Worm (Caenorhabditis elegans) whole organism, L4 larva: ENCODE data around the gene acp-3.
A peak's percentile ranks its signal among the peaks of the same experiment; 100 is the strongest.

ENCODE experiments used
- F10B5.3 ChIP-seq: sonication (generic microtip); optimal IDR thresholded peaks from 2 replicates; lab custom pipeline; 2016; ENCODE audit warnings: mild to moderate bottlenecking, missing genetic modification characterization, missing compliant biosample characterization
- F49E8.2 ChIP-seq: sonication (generic microtip); optimal IDR thresholded peaks from 2 replicates; lab custom pipeline; 2016; ENCODE audit warnings: missing compliant biosample characterization, mild to moderate bottlenecking, missing genetic modification characterization, borderline replicate concordance
- Y105C5A.15 ChIP-seq: fragments of 200-800 bp; sonication (Bioruptor generic); IDR thresholded peaks from 2 replicates; pipeline ENCODE4 v1.3.6; 2022; ENCODE audit warnings: missing genetic modification characterization, missing compliant biosample characterization
- Y48G9A.11 ChIP-seq: fragments of 200-800 bp; sonication (Bioruptor generic); IDR thresholded peaks from 2 replicates; pipeline ENCODE4 v1.3.6; 2022; ENCODE audit warnings: missing genetic modification reagents, missing genetic modification characterization, missing compliant biosample characterization
- Y5F2A.4 ChIP-seq: fragments of 200-800 bp; sonication (Bioruptor generic); optimal IDR thresholded peaks from 2 replicates; lab custom pipeline; 2018; ENCODE audit warnings: mild to moderate bottlenecking, missing genetic modification characterization, missing compliant biosample characterization
- ama-1 ChIP-seq: fragments of 150-350 bp; optimal IDR thresholded peaks from 2 replicates; lab custom pipeline; 2014; ENCODE audit warnings: inconsistent platforms, mixed read lengths
- ceh-20 ChIP-seq: fragments of 200-800 bp; sonication (Bioruptor generic); IDR thresholded peaks from 2 replicates; pipeline ENCODE4 v1.3.6; 2022; ENCODE audit warnings: missing genetic modification reagents, missing genetic modification characterization, missing compliant biosample characterization
- ceh-44 ChIP-seq: fragments of 200-800 bp; sonication (Bioruptor generic); IDR thresholded peaks from 2 replicates; pipeline ENCODE4 v1.3.6; 2022; ENCODE audit warnings: missing genetic modification reagents, missing genetic modification characterization, missing compliant biosample characterization
- cey-2 ChIP-seq: sonication (generic microtip); optimal IDR thresholded peaks from 3 replicates; lab custom pipeline; 2017; ENCODE audit warnings: missing genetic modification characterization, mild to moderate bottlenecking, missing compliant biosample characterization, antibody characterized with exemption, borderline replicate concordance; ENCODE audit not compliant: insufficient read depth
- dmd-6 ChIP-seq: fragments of 200-800 bp; sonication (Bioruptor generic); IDR thresholded peaks from 2 replicates; pipeline ENCODE4 v1.3.6; 2022; ENCODE audit warnings: missing genetic modification reagents, missing genetic modification characterization, missing compliant biosample characterization
- fkh-10 ChIP-seq: fragments of 150-350 bp; optimal IDR thresholded peaks from 2 replicates; lab custom pipeline; 2014; ENCODE audit warnings: missing biosample characterization, missing genetic modification reagents, missing genetic modification characterization
- gei-8 ChIP-seq: fragments of 200-800 bp; sonication (Bioruptor generic); optimal IDR thresholded peaks from 2 replicates; lab custom pipeline; 2018; ENCODE audit warnings: mild to moderate bottlenecking, missing genetic modification characterization, missing compliant biosample characterization
- hif-1 ChIP-seq, 2 experiments: sonication (generic microtip); optimal IDR thresholded peaks; 2 replicates each; lab custom pipeline; 2016 to 2017; ENCODE audit warnings: missing compliant biosample characterization in 2 of 2, missing genetic modification characterization in 2 of 2, missing genetic modification reagents in 2 of 2, missing genotype in 2 of 2, mild to moderate bottlenecking in 1 of 2
- hlh-30 ChIP-seq: sonication (generic microtip); optimal IDR thresholded peaks from 2 replicates; lab custom pipeline; 2017; ENCODE audit warnings: antibody characterized with exemption, mild to moderate bottlenecking, missing genetic modification characterization, missing compliant biosample characterization; ENCODE audit not compliant: insufficient read depth
- lim-7 ChIP-seq: fragments of 200-800 bp; sonication (Bioruptor generic); IDR thresholded peaks from 2 replicates; pipeline ENCODE4 v1.3.6; 2022; ENCODE audit warnings: missing genetic modification characterization, missing compliant biosample characterization
- lin-13 ChIP-seq: fragments of 150-350 bp; optimal IDR thresholded peaks from 2 replicates; lab custom pipeline; 2014; ENCODE audit warnings: missing biosample characterization, missing genetic modification reagents, missing genetic modification characterization
- lin-38 ChIP-seq: fragments of 200-800 bp; sonication (Bioruptor generic); IDR thresholded peaks from 2 replicates; pipeline ENCODE4 v1.3.6; 2022; ENCODE audit warnings: missing genetic modification reagents, missing genetic modification characterization, missing compliant biosample characterization
- lin-39 ChIP-seq: fragments of 150-350 bp; optimal IDR thresholded peaks from 2 replicates; lab custom pipeline; 2014; ENCODE audit warnings: missing biosample characterization, missing genetic modification reagents, missing genetic modification characterization
- lsy-2 ChIP-seq, 2 experiments: fragments of 150-350 bp in 1 of 2; sonication (generic microtip) in 1 of 2; optimal IDR thresholded peaks; 2 replicates each; lab custom pipeline; 2014 to 2017; ENCODE audit warnings: missing biosample characterization in 2 of 2, missing genetic modification characterization in 2 of 2
- madf-9 ChIP-seq: fragments of 200-800 bp; sonication (Bioruptor generic); conservative IDR thresholded peaks from 2 replicates; pipeline ENCODE4 v1.3.6; 2022; ENCODE audit warnings: missing genetic modification reagents, missing genetic modification characterization, missing compliant biosample characterization
- mdl-1 ChIP-seq, 2 experiments: fragments of 150-350 bp in 1 of 2; sonication (generic microtip) in 1 of 2; optimal IDR thresholded peaks; 2 replicates each; lab custom pipeline; 2014 to 2017; ENCODE audit warnings: missing biosample characterization in 2 of 2, missing genetic modification characterization in 2 of 2
- mdt-29 ChIP-seq: fragments of 200-800 bp; sonication (Bioruptor generic); IDR thresholded peaks from 2 replicates; pipeline ENCODE4 v1.3.6; 2022; ENCODE audit warnings: missing genetic modification reagents, missing genetic modification characterization, missing compliant biosample characterization
- mep-1 ChIP-seq: fragments of 150-350 bp; sonication (generic microtip); optimal IDR thresholded peaks from 3 replicates; lab custom pipeline; 2014; ENCODE audit warnings: missing biosample characterization, missing genetic modification characterization
- mes-2 ChIP-seq: sonication (generic microtip); optimal IDR thresholded peaks from 2 replicates; lab custom pipeline; 2016; ENCODE audit warnings: missing genotype, mild to moderate bottlenecking, missing genetic modification characterization, missing compliant biosample characterization; ENCODE audit not compliant: poor library complexity, severe bottlenecking
- mxl-2 ChIP-seq: fragments of 200-800 bp; sonication (Bioruptor generic); conservative IDR thresholded peaks from 2 replicates; pipeline ENCODE4 v1.3.6; 2022; ENCODE audit warnings: missing genetic modification reagents, missing genetic modification characterization, missing compliant biosample characterization
- nhr-10 ChIP-seq: fragments of 150-350 bp; optimal IDR thresholded peaks from 2 replicates; lab custom pipeline; 2014; ENCODE audit warnings: missing biosample characterization, missing genetic modification characterization
- nhr-237 ChIP-seq: sonication (generic microtip); optimal IDR thresholded peaks from 2 replicates; lab custom pipeline; 2017; ENCODE audit warnings: missing biosample characterization, missing genetic modification characterization
- nhr-25 ChIP-seq: sonication (generic microtip); optimal IDR thresholded peaks from 2 replicates; lab custom pipeline; 2017; ENCODE audit warnings: missing genetic modification characterization, mild to moderate bottlenecking, missing compliant biosample characterization, antibody characterized with exemption, moderate library complexity, borderline replicate concordance; ENCODE audit not compliant: insufficient read depth
- nhr-28 ChIP-seq: fragments of 150-350 bp; optimal IDR thresholded peaks from 2 replicates; lab custom pipeline; 2014; ENCODE audit warnings: missing biosample characterization, missing genetic modification characterization
- nhr-41 ChIP-seq: fragments of 200-800 bp; sonication (Bioruptor generic); IDR thresholded peaks from 2 replicates; pipeline ENCODE4 v1.3.6; 2022; ENCODE audit warnings: missing genetic modification reagents, missing genetic modification characterization, missing compliant biosample characterization
- nhr-42 ChIP-seq: fragments of 200-800 bp; sonication (Bioruptor generic); IDR thresholded peaks from 2 replicates; pipeline ENCODE4 v1.3.6; 2022; ENCODE audit warnings: missing genetic modification characterization, missing compliant biosample characterization
- nhr-48 ChIP-seq: sonication (generic microtip); optimal IDR thresholded peaks from 2 replicates; lab custom pipeline; 2016; ENCODE audit warnings: mild to moderate bottlenecking, missing genetic modification characterization, missing compliant biosample characterization
- nhr-6 ChIP-seq: fragments of 150-350 bp; optimal IDR thresholded peaks from 2 replicates; lab custom pipeline; 2014; ENCODE audit warnings: missing biosample characterization, missing genetic modification characterization
- nhr-76 ChIP-seq: fragments of 150-350 bp; optimal IDR thresholded peaks from 2 replicates; lab custom pipeline; 2014; ENCODE audit warnings: missing biosample characterization, missing genetic modification characterization
- php-3 ChIP-seq: fragments of 200-800 bp; sonication (Bioruptor generic); IDR thresholded peaks from 2 replicates; pipeline ENCODE4 v1.3.6; 2022; ENCODE audit warnings: missing genetic modification reagents, missing genetic modification characterization, missing compliant biosample characterization
- pqm-1 ChIP-seq: sonication (generic microtip); optimal IDR thresholded peaks from 2 replicates; lab custom pipeline; 2017; ENCODE audit warnings: missing biosample characterization, missing genetic modification characterization
- rbr-2 ChIP-seq: sonication (generic microtip); optimal IDR thresholded peaks from 2 replicates; lab custom pipeline; 2016; ENCODE audit warnings: missing genotype, missing genetic modification characterization, missing compliant biosample characterization
- snpc-1.2 ChIP-seq: fragments of 200-800 bp; sonication (Bioruptor generic); IDR thresholded peaks from 2 replicates; pipeline ENCODE4 v1.3.6; 2022; ENCODE audit warnings: missing genetic modification reagents, missing genetic modification characterization, missing compliant biosample characterization
- tag-97 ChIP-seq: fragments of 200-800 bp; sonication (Bioruptor generic); IDR thresholded peaks from 2 replicates; pipeline ENCODE4 v1.3.6; 2022; ENCODE audit warnings: missing genetic modification characterization, missing compliant biosample characterization
- zfp-2 ChIP-seq: sonication (generic microtip); optimal IDR thresholded peaks from 2 replicates; lab custom pipeline; 2016; ENCODE audit warnings: mild to moderate bottlenecking, missing genetic modification characterization, missing compliant biosample characterization
- ztf-7 ChIP-seq: fragments of 150-350 bp; optimal IDR thresholded peaks from 2 replicates; lab custom pipeline; 2014; ENCODE audit warnings: missing biosample characterization, missing genetic modification characterization

The acp-3 gene

ce11 chrII:8449660-8450118 lies 12.8 kb upstream of the acp-3 start, which contains the start of gene F22B5.4:
F22B5.4 (plus strand) TSS chrII:8449710.
- TF ChIP-seq dmd-6 (GFP tag; lab: Robert Waterston, UW) (peak; percentile 34; the same call in 1 of the 2 replicates), pqm-1 (tag; lab: Kevin White, UChicago) (peak; percentile 27), mdl-1 (tag; optimal IDR thresholded peaks at IDR 0.05; lab: Kevin White, UChicago) (no peak), zfp-2 (tag; lab: Kevin White, UChicago) (no peak), hif-1 (tag; optimal IDR thresholded peaks at IDR 0.05; lab: Kevin White, UChicago) (peak in 1 of 2 experiments; percentile 48), nhr-28 (peak; percentile 64)

- TF ChIP-seq nhr-10 (tag; lab: Kevin White, UChicago), result no peak
- no peak for TF ChIP-seq nhr-25 (tag; lab: Kevin White, UChicago)
- no peak for TF ChIP-seq Y105C5A.15 (GFP tag; lab: Robert Waterston, UW)
- no peak for TF ChIP-seq F10B5.3 (tag; lab: Kevin White, UChicago)
- TF ChIP-seq ceh-20 (GFP tag; lab: Robert Waterston, UW), result no peak
- no peak for TF ChIP-seq gei-8 (GFP tag; lab: Kevin White, UChicago)
- no peak for TF ChIP-seq lim-7 (GFP tag; lab: Robert Waterston, UW)
- TF ChIP-seq nhr-41 (GFP tag; lab: Robert Waterston, UW), result no peak
- TF ChIP-seq madf-9 (GFP tag; lab: Robert Waterston, UW), result no peak
- no peak for TF ChIP-seq ceh-44 (GFP tag; lab: Robert Waterston, UW)
- TF ChIP-seq mxl-2, result no peak
Measured at ce11 chrII:8446731-8447130, 9.8 kb upstream of the acp-3 start, which contains the start of gene cut-3. cut-3 (minus strand) TSS chrII:8446831.

- TF ChIP-seq nhr-10 (tag; lab: Kevin White, UChicago) (no peak), cey-2 (no peak), lin-38 (GFP tag; lab: Robert Waterston, UW) (peak; percentile 38; the same call in 1 of the 2 replicates), zfp-2 (tag; lab: Kevin White, UChicago) (no peak), nhr-48 (no peak), php-3 (GFP tag; lab: Robert Waterston, UW) (no peak), nhr-42 (no peak), F49E8.2 (tag; lab: Kevin White, UChicago) (peak; percentile 16), lin-39 (tag; lab: Kevin White, UChicago) (no peak)
Measured at ce11 chrII:8444007-8444406, 7.1 kb upstream of the acp-3 start, which contains the start of gene evl-20. evl-20 (plus strand) TSS chrII:8444307.

ce11 chrII:8442717-8443223 lies 5.8 kb upstream of the acp-3 start, which contains the start of gene eif-3.G:
eif-3.G (plus strand) TSS chrII:8442767.
- TF ChIP-seq snpc-1.2 (GFP tag; lab: Robert Waterston, UW) (0 out of 2 replicates have a peak, but pooled peaks have one; percentile 10), mdt-29 (GFP tag; lab: Robert Waterston, UW) (no peak)

ce11 chrII:8442176-8442575 lies 5.2 kb upstream of the acp-3 start:
- peak; percentile 48 for TF ChIP-seq mep-1 (tag; lab: Kevin White, UChicago)
- peak in 1 of 2 experiments; percentile 91 for TF ChIP-seq lsy-2 (tag; optimal IDR thresholded peaks at IDR 0.05; lab: Kevin White, UChicago)
- TF ChIP-seq lin-13 (GFP tag; lab: Kevin White, UChicago), result no peak
- no peak for TF ChIP-seq nhr-237 (tag; lab: Kevin White, UChicago)
- TF ChIP-seq dmd-6 (GFP tag; lab: Robert Waterston, UW), result peak; percentile 9; the same call in 1 of the 2 replicates
- TF ChIP-seq madf-9 (GFP tag; lab: Robert Waterston, UW), result no peak
- no peak for TF ChIP-seq fkh-10 (GFP tag; lab: Kevin White, UChicago)
- TF ChIP-seq Y5F2A.4, result no peak
- TF ChIP-seq Y48G9A.11, result peak; percentile 6; the same call in 1 of the 2 replicates
- TF ChIP-seq tag-97 (GFP tag; lab: Robert Waterston, UW), result no peak
- peak; percentile 32 for TF ChIP-seq rbr-2 (tag; lab: Kevin White, UChicago)
- no peak for TF ChIP-seq ama-1
- TF ChIP-seq lim-7 (GFP tag; lab: Robert Waterston, UW), result no peak
- peak; percentile 74 for TF ChIP-seq nhr-28
- no peak for TF ChIP-seq Y105C5A.15 (GFP tag; lab: Robert Waterston, UW)
- TF ChIP-seq nhr-6, result no peak
- TF ChIP-seq mes-2, result peak; percentile 69
- TF ChIP-seq ztf-7 (tag; lab: Kevin White, UChicago), result no peak
- TF ChIP-seq hlh-30 (tag; lab: Kevin White, UChicago), result peak; percentile 48
- TF ChIP-seq nhr-76, result no peak
- no peak for TF ChIP-seq gei-8 (GFP tag; lab: Kevin White, UChicago)
